Worm (Caenorhabditis elegans): Measurements from ENCODE around the gene dcaf-1.

- no peak for TF ChIP-seq unc-42 (tag; optimal IDR thresholded peaks at IDR 0.05)
- no peak for TF ChIP-seq ttx-3 (tag; optimal IDR thresholded peaks at IDR 0.05)
- no peak for TF ChIP-seq che-1 (tag; optimal IDR thresholded peaks at IDR 0.05)
- TF ChIP-seq unc-55 (GFP tag; optimal IDR thresholded peaks at IDR 0.05): no peak
- no peak for TF ChIP-seq fax-1 (tag; optimal IDR thresholded peaks at IDR 0.05)
- TF ChIP-seq ceh-6 (GFP tag; optimal IDR thresholded peaks at IDR 0.05): no peak
- no peak for TF ChIP-seq ama-1 (optimal IDR thresholded peaks at IDR 0.05)
These were observed 40.2 kb upstream of the dcaf-1 start, which contains the start of gene C28D4.5 for ce11 chrIV:9746762-9747161.
